Fruit fly (Drosophila melanogaster) whole organism, wandering third instar larva: Measurements from ENCODE around the gene Hmgcr.
A peak's percentile ranks its signal among the peaks of the same experiment; 100 is the strongest.

ENCODE experiments used
- Abd-B ChIP-seq: fragments of >200 bp; optimal IDR thresholded peaks from 2 replicates; lab custom pipeline; 2017; ENCODE audit warnings: missing biosample characterization, missing genetic modification characterization
- CG32264 ChIP-seq: fragments of 200-800 bp; sonication (Bioruptor generic); optimal IDR thresholded peaks from 2 replicates; lab custom pipeline; 2016; ENCODE audit warnings: missing biosample characterization, missing genetic modification characterization
- CG9705 ChIP-seq: fragments of 200-800 bp; sonication (Bioruptor generic); optimal IDR thresholded peaks from 2 replicates; lab custom pipeline; 2018; ENCODE audit warnings: missing biosample characterization, mild to moderate bottlenecking, missing genetic modification characterization
- CrebA ChIP-seq: fragments of 200-800 bp; sonication (Bioruptor generic); optimal IDR thresholded peaks from 2 replicates; lab custom pipeline; 2016; ENCODE audit warnings: missing biosample characterization, mild to moderate bottlenecking, missing genetic modification characterization, borderline replicate concordance
- Dfd ChIP-seq: fragments of >200 bp; optimal IDR thresholded peaks from 2 replicates; lab custom pipeline; 2017; ENCODE audit warnings: missing biosample characterization, missing genetic modification characterization
- Dif ChIP-seq: fragments of 200-275, 200-300 bp; sonication (Bioruptor generic); optimal IDR thresholded peaks from 2 replicates; lab custom pipeline; 2018; ENCODE audit warnings: missing biosample characterization, missing genetic modification characterization; ENCODE audit not compliant: partially characterized antibody
- GATAd ChIP-seq: sonication (Bioruptor generic); optimal IDR thresholded peaks from 2 replicates; lab custom pipeline; 2016; ENCODE audit warnings: missing biosample characterization, missing genetic modification characterization
- HLH106 ChIP-seq: fragments of 200-800 bp; optimal IDR thresholded peaks from 3 replicates; lab custom pipeline; 2019; ENCODE audit warnings: missing biosample characterization, mild to moderate bottlenecking, missing genetic modification characterization, moderate library complexity
- Hnf4 ChIP-seq: fragments of 200-800 bp; sonication (Bioruptor generic); optimal IDR thresholded peaks from 2 replicates; lab custom pipeline; 2016; ENCODE audit warnings: missing biosample characterization, mild to moderate bottlenecking, missing genetic modification characterization
- Hr78 ChIP-seq: fragments of >200 bp; optimal IDR thresholded peaks from 2 replicates; lab custom pipeline; 2017; ENCODE audit warnings: missing biosample characterization, missing genetic modification characterization
- Hr83 ChIP-seq: fragments of 200-300 bp; sonication (Bioruptor generic); optimal IDR thresholded peaks from 2 replicates; lab custom pipeline; 2016; ENCODE audit warnings: missing biosample characterization, mild to moderate bottlenecking, missing genetic modification characterization, moderate library complexity; ENCODE audit not compliant: poor library complexity, severe bottlenecking
- Jra ChIP-seq: sonication (Bioruptor generic); optimal IDR thresholded peaks from 2 replicates; lab custom pipeline; 2016; ENCODE audit warnings: missing biosample characterization, missing genetic modification characterization
- Mio ChIP-seq: sonication (Bioruptor generic); optimal IDR thresholded peaks from 2 replicates; lab custom pipeline; 2016; ENCODE audit warnings: missing biosample characterization, missing genetic modification characterization
- Myc ChIP-seq: fragments of >200 bp; optimal IDR thresholded peaks from 2 replicates; lab custom pipeline; 2017
- N ChIP-seq: fragments of >200 bp; optimal IDR thresholded peaks from 2 replicates; lab custom pipeline; 2018; ENCODE audit warnings: missing biosample characterization, missing external identifiers, missing genetic modification characterization
- OdsH ChIP-seq: fragments of 200-800 bp; sonication (Bioruptor generic); optimal IDR thresholded peaks from 2 replicates; lab custom pipeline; 2016; ENCODE audit warnings: missing biosample characterization, mild to moderate bottlenecking, missing genetic modification characterization
- Rel ChIP-seq, 2 experiments: fragments of 200-800 bp; sonication (Bioruptor generic) in 1 of 2; optimal IDR thresholded peaks; 2 replicates in 1 of 2; 3 replicates in 1 of 2; lab custom pipeline; 2016 to 2019; ENCODE audit warnings: mild to moderate bottlenecking in 2 of 2, missing biosample characterization in 2 of 2, missing genetic modification characterization in 2 of 2, moderate library complexity in 1 of 2
- Sp1 ChIP-seq: fragments of 200-800 bp; sonication (Bioruptor generic); optimal IDR thresholded peaks from 3 replicates; lab custom pipeline; 2019; ENCODE audit warnings: missing biosample characterization, mild to moderate bottlenecking, missing genetic modification characterization, moderate library complexity
- Vsx2 ChIP-seq: fragments of 200-300, 225-300 bp; sonication (Bioruptor generic); optimal IDR thresholded peaks from 2 replicates; lab custom pipeline; 2018; ENCODE audit warnings: missing biosample characterization, missing genetic modification characterization; ENCODE audit not compliant: partially characterized antibody
- br ChIP-seq: fragments of 200-800 bp; sonication (Bioruptor generic); optimal IDR thresholded peaks from 2 replicates; lab custom pipeline; 2016; ENCODE audit warnings: missing biosample characterization, missing genetic modification characterization
- brk ChIP-seq: fragments of 200-800 bp; sonication (Bioruptor generic); optimal IDR thresholded peaks from 2 replicates; lab custom pipeline; 2016; ENCODE audit warnings: missing biosample characterization, mild to moderate bottlenecking, missing genetic modification characterization
- dl ChIP-seq, 2 experiments: fragments of 175-275, 200-275 bp in 1 of 2; fragments of 200-275 bp in 1 of 2; sonication (Bioruptor generic); optimal IDR thresholded peaks; lab custom pipeline; 2018; ENCODE audit warnings: mild to moderate bottlenecking in 2 of 2, missing biosample characterization in 2 of 2, missing genetic modification characterization in 2 of 2, moderate library complexity in 2 of 2; ENCODE audit not compliant: partially characterized antibody in 2 of 2, insufficient read depth in 1 of 2
- dmrt93B ChIP-seq: fragments of 200-800 bp; sonication (Bioruptor generic); optimal IDR thresholded peaks from 2 replicates; lab custom pipeline; 2018; ENCODE audit warnings: missing biosample characterization, mild to moderate bottlenecking, missing genetic modification characterization
- dsf ChIP-seq: sonication (Bioruptor generic); optimal IDR thresholded peaks from 2 replicates; lab custom pipeline; 2016; ENCODE audit warnings: missing biosample characterization, missing genetic modification characterization, borderline replicate concordance
- ey ChIP-seq: fragments of 200-800 bp; sonication (Bioruptor generic); optimal IDR thresholded peaks from 2 replicates; lab custom pipeline; 2016; ENCODE audit warnings: missing biosample characterization, missing genetic modification characterization
- foxo ChIP-seq, 2 experiments: fragments of 200-800 bp; sonication (Bioruptor generic); optimal IDR thresholded peaks; 2 replicates in 1 of 2; 3 replicates in 1 of 2; lab custom pipeline; 2016 to 2017; ENCODE audit warnings: missing biosample characterization in 2 of 2, missing genetic modification characterization in 2 of 2
- fru ChIP-seq: fragments of 200-800 bp; sonication (Bioruptor generic); optimal IDR thresholded peaks from 3 replicates; lab custom pipeline; 2016; ENCODE audit warnings: missing biosample characterization, mild to moderate bottlenecking, missing genetic modification characterization
- h ChIP-seq: fragments of 200-800 bp; sonication (Bioruptor generic); optimal IDR thresholded peaks from 3 replicates; lab custom pipeline; 2016; ENCODE audit warnings: missing biosample characterization, mild to moderate bottlenecking, missing genetic modification characterization
- jim ChIP-seq: fragments of 175-275, 200-325 bp; sonication (Bioruptor generic); optimal IDR thresholded peaks from 2 replicates; lab custom pipeline; 2016; ENCODE audit warnings: missing biosample characterization, mild to moderate bottlenecking, missing genetic modification characterization
- lola ChIP-seq: fragments of >200 bp; optimal IDR thresholded peaks from 2 replicates; lab custom pipeline; 2017; ENCODE audit warnings: missing biosample characterization, missing genetic modification characterization
- pan ChIP-seq: fragments of >200 bp; optimal IDR thresholded peaks from 2 replicates; lab custom pipeline; 2017
- psq ChIP-seq: fragments of 200-800 bp; sonication (Bioruptor generic); optimal IDR thresholded peaks from 3 replicates; lab custom pipeline; 2017; ENCODE audit warnings: missing biosample characterization, mild to moderate bottlenecking, missing genetic modification characterization, moderate library complexity
- rgr ChIP-seq: fragments of 200-800 bp; sonication (Bioruptor generic); optimal IDR thresholded peaks from 3 replicates; lab custom pipeline; 2016; ENCODE audit warnings: missing biosample characterization, mild to moderate bottlenecking, missing genetic modification characterization
- sage ChIP-seq: fragments of 200-800 bp; sonication (Bioruptor generic); optimal IDR thresholded peaks from 2 replicates; lab custom pipeline; 2016; ENCODE audit warnings: missing biosample characterization, mild to moderate bottlenecking, missing genetic modification characterization
- sv ChIP-seq: fragments of 200-800 bp; sonication (Bioruptor generic); optimal IDR thresholded peaks from 3 replicates; lab custom pipeline; 2016; ENCODE audit warnings: missing biosample characterization, missing genetic modification characterization
- tai ChIP-seq: sonication (Bioruptor generic); optimal IDR thresholded peaks from 2 replicates; lab custom pipeline; 2016; ENCODE audit warnings: missing biosample characterization, missing genetic modification characterization
- usp ChIP-seq: fragments of >200 bp; optimal IDR thresholded peaks from 2 replicates; lab custom pipeline; 2017; ENCODE audit warnings: missing biosample characterization, missing genetic modification characterization
- woc ChIP-seq: sonication (Bioruptor generic); optimal IDR thresholded peaks from 2 replicates; lab custom pipeline; 2016; ENCODE audit warnings: missing biosample characterization, mild to moderate bottlenecking, missing genetic modification characterization

The Hmgcr gene

DNA sequence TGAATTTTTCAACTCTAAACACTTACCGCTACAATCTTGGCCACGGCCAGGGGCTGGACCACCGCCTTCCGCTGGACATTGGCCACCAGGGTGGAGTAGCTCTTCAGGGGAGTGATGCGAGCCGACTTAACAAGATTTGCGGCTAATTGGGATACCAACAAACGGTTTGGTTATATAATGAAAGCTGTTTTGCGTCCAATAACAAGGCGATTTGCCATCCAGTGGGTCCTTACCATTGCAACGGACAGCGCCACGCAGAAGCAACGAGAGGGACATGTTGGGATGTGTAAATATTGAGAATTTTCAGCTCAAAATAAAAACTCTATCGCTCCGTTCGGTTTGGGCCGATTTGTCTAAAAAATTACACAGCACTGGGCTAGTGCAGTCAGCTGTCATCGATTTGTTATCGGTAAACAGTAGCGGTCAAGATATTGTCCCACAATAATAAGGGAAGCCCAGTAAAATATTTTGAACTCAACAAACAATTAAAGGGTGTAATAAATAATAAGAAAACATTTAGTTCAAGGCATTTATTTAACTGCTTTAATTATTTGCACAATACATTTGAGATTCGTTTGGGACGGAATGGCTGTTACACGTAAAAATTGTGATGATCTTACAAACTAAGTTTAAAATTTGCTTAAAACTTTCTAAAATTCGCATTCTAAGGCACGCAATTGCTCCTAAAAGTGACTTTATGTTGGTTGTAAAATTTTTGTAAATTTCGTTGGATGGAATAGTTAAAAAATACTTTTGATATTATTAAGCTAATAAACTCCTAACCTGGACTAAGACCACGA, 27.3 kb downstream of the Hmgcr start, which contains the start of gene SdhD (continued):
- TF ChIP-seq woc (no peak), lola (no peak), usp (no peak), ey (GFP tag; lab: Kevin White, UChicago) (peak; percentile 18)

DNA sequence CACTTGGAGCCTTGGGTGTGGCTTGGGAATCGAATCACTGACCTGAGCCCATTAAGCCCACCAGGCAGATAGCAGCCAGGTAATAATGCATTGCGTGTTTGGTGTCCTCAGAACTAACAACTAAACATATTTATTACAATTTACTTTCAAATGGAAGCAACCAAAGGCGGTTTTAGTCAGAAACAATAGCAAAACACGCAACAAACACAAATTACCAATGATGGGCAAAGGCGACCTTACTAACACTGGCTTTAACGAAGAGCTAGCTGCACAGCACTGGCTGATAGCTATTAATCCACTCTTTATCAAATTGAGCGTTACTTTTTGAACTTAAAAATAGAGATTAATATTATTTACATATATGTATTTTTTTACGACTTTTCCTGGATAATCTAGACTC, 29.9 kb downstream of the Hmgcr start, which contains the start of gene udt:
Gene udt (minus strand): TSS at position 249 of the 400 bp plus-strand sequence.
- TF ChIP-seq dmrt93B (GFP tag; lab: Kevin White, UChicago) (no peak), Myc (lab: Kevin White, UChicago) (peak; percentile 39), br (GFP tag; lab: Kevin White, UChicago) (peak; percentile 0), Hnf4 (peak; percentile 46), Hr78 (no peak), jim (no peak), psq (GFP tag; lab: Kevin White, UChicago) (peak; percentile 28), tai (GFP tag; lab: Kevin White, UChicago) (no peak), HLH106 (tag; lab: Kevin White, UChicago) (no peak), foxo (GFP tag; optimal IDR thresholded peaks at IDR 0.05; lab: Kevin White, UChicago) (no peak), Rel (GFP tag; optimal IDR thresholded peaks at IDR 0.05; lab: Kevin White, UChicago) (no peak), Rel (tag; optimal IDR thresholded peaks at IDR 0.05; lab: Kevin White, UChicago) (no peak), sv (GFP tag; lab: Kevin White, UChicago) (peak; percentile 26), fru (GFP tag; lab: Kevin White, UChicago) (no peak), OdsH (GFP tag; lab: Kevin White, UChicago) (no peak), Hr83 (GFP tag; lab: Kevin White, UChicago) (peak; percentile 20)

DNA sequence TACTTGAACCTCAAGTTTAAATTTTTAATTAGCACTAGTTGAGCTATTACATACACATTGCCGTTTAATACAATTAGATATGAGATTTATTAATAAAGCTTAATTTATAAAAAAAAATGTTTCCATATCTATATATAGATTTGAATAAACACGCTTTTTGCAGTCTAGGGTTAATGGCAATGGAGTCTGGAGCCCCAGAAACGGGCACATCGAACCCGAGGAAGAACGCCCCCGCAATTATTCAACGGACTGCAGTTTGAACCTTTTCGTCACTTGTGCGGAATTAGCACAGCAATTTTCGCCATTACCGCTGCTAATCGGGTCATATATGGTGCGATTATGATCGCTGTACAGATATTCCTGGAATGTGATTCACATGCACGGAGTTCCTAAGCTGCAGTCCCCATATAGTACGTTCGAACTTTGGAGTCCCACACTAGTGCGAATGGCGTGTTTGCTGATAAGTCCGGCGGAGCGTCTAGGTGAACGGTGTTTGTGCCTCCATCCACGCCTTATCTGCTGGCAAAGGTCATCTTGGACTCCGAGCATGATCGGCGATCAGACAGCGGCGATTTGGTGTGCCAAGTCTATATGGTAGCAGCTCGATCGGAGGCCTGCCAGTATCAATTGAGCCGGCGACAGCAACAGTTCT, 30.6 kb downstream of the Hmgcr start, which contains the start of gene Lsd-1:
Gene Lsd-1 (plus strand): TSS at position 236 of the 652 bp plus-strand sequence.
- TF ChIP-seq Sp1 (GFP tag; lab: Kevin White, UChicago) (peak; percentile 76), psq (GFP tag; lab: Kevin White, UChicago) (no peak), OdsH (GFP tag; lab: Kevin White, UChicago) (no peak), Mio (GFP tag; lab: Kevin White, UChicago) (no peak), Hnf4 (peak; percentile 30), brk (GFP tag; lab: Kevin White, UChicago) (no peak), Jra (no peak), fru (GFP tag; lab: Kevin White, UChicago) (no peak), Dfd (no peak), Hr83 (GFP tag; lab: Kevin White, UChicago) (no peak), Vsx2 (GFP tag; lab: Kevin White, UChicago) (no peak), br (GFP tag; lab: Kevin White, UChicago) (no peak), pan (no peak), woc (no peak), GATAd (no peak), CG32264 (GFP tag; lab: Kevin White, UChicago) (no peak), tai (GFP tag; lab: Kevin White, UChicago) (no peak), CrebA (no peak), CG9705 (GFP tag; lab: Kevin White, UChicago) (no peak), dmrt93B (GFP tag; lab: Kevin White, UChicago) (no peak), ey (GFP tag; lab: Kevin White, UChicago) (no peak), lola (no peak), dl (GFP tag; optimal IDR thresholded peaks at IDR 0.05; lab: Kevin White, UChicago; ENCODE audit: insufficient read depth in 1 of 2, partially characterized antibody in 2 of 2) (no peak), h (GFP tag; lab: Kevin White, UChicago) (peak; percentile 31), Abd-B (GFP tag; lab: Kevin White, UChicago) (no peak), N (GFP tag; lab: Kevin White, UChicago) (no peak), jim (no peak), Rel (GFP tag; optimal IDR thresholded peaks at IDR 0.05; lab: Kevin White, UChicago) (peak; percentile 23), Rel (tag; optimal IDR thresholded peaks at IDR 0.05; lab: Kevin White, UChicago) (peak; percentile 85), Myc (lab: Kevin White, UChicago) (no peak), HLH106 (tag; lab: Kevin White, UChicago) (peak; percentile 62), usp (no peak), Hr78 (no peak), sv (GFP tag; lab: Kevin White, UChicago) (no peak), rgr (GFP tag; lab: Kevin White, UChicago) (peak; percentile 37), Dif (GFP tag; lab: Kevin White, UChicago) (no peak), foxo (GFP tag; optimal IDR thresholded peaks at IDR 0.05; lab: Kevin White, UChicago) (peak in 1 of 2 experiments; percentile 11), dsf (GFP tag; lab: Kevin White, UChicago) (no peak), sage (GFP tag; lab: Kevin White, UChicago) (no peak)
